Fruit fly (Drosophila melanogaster): ENCODE data around the gene TfIIA-L.

The TfIIA-L gene

DNA sequence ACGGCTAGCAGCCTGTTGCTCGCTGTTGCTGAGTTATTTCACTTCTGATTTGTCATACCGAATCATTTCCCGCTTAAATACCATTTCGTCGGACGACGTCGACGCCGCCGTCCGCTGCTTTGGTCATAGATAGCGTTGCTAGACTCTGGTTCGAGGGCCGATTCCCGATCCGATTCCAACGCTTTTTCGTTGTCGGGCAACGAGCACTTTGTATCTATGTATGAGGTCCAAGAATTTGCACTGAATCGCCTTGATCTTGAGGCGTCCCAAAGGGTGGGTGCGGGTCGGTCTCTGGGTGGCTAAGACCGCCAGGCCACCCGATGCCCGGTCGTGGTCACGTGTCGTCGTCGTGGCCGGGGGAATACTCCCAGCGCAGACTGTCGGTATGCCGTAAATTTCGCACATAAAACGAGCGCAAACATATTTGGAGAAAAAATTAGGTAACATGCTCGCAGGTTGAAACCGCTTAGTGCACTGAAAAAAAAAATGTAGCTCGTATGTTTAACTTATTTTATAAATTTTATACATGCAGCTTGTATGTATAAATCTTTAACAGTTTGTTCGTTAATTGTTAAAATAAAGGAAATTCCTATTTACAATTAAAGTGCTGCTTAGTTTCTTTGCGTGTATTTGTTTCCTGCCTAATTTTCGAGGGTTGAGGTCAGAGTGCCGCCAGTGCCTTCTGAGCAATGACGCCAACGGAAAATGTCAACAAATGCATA is 41.4 kb downstream of the TfIIA-L start, which contains the start of gene CG3348 (continued):
- TF ChIP-seq CG8089 (GFP tag; optimal IDR thresholded peaks at IDR 0.05) = no peak
- TF ChIP-seq Blimp-1 (GFP tag; optimal IDR thresholded peaks at IDR 0.05) = peak; percentile 66
- TF ChIP-seq CG1233 (GFP tag; optimal IDR thresholded peaks at IDR 0.05) = peak; percentile 77
- TF ChIP-seq CG9817 (tag; optimal IDR thresholded peaks at IDR 0.05) = peak; percentile 82
- TF ChIP-seq pnt (GFP tag; optimal IDR thresholded peaks at IDR 0.05) = no peak
- peak; percentile 40 for TF ChIP-seq Max (GFP tag; optimal IDR thresholded peaks at IDR 0.05)
- TF ChIP-seq CoRest (tag; optimal IDR thresholded peaks at IDR 0.05) = peak; percentile 73
- TF ChIP-seq CG4282 (GFP tag; optimal IDR thresholded peaks at IDR 0.05) = no peak
- TF ChIP-seq E2f2 (GFP tag; IDR thresholded peaks at IDR 0.05) = no peak
- peak; percentile 56 for TF ChIP-seq Chrac-16 (GFP tag; optimal IDR thresholded peaks at IDR 0.05)
- peak; percentile 88 for TF ChIP-seq zfh2 (GFP tag; optimal IDR thresholded peaks at IDR 0.05)
- TF ChIP-seq CG2199 (GFP tag; IDR thresholded peaks at IDR 0.05) = no peak
- TF ChIP-seq CG4707 (GFP tag; optimal IDR thresholded peaks at IDR 0.05) = no peak
- TF ChIP-seq Awh (GFP tag; IDR thresholded peaks at IDR 0.05) = peak; percentile 38; the same call in 1 of the 2 replicates
- peak; percentile 76 for TF ChIP-seq ind (GFP tag; optimal IDR thresholded peaks at IDR 0.05)
- TF ChIP-seq her (GFP tag; optimal IDR thresholded peaks at IDR 0.05) = peak; percentile 42
- TF ChIP-seq inv (GFP tag; IDR thresholded peaks at IDR 0.05; ENCODE audit: partially characterized antibody) = no peak
- TF ChIP-seq org-1 (GFP tag; optimal IDR thresholded peaks at IDR 0.05) = peak; percentile 36
- peak; percentile 74 for TF ChIP-seq bab2 (GFP tag; optimal IDR thresholded peaks at IDR 0.05)
- TF ChIP-seq ttk (GFP tag; IDR thresholded peaks at IDR 0.05) = peak; percentile 63
- TF ChIP-seq CG30403 (GFP tag; optimal IDR thresholded peaks at IDR 0.05) = peak; percentile 79
- peak; percentile 78 for TF ChIP-seq CG11504 (tag; optimal IDR thresholded peaks at IDR 0.05)
- no peak for TF ChIP-seq pfk (GFP tag; optimal IDR thresholded peaks at IDR 0.05)
- TF ChIP-seq wor (GFP tag; IDR thresholded peaks at IDR 0.05) = 0 out of 2 replicates have a peak, but pooled peaks have one; percentile 16
- no peak for TF ChIP-seq CG14860 (GFP tag; IDR thresholded peaks at IDR 0.05; ENCODE audit: partially characterized antibody)
- peak; percentile 50 for TF ChIP-seq CG5245 (GFP tag; optimal IDR thresholded peaks at IDR 0.05)
- TF ChIP-seq ap (GFP tag; IDR thresholded peaks at IDR 0.05) = no peak
- TF ChIP-seq amos (GFP tag; IDR thresholded peaks at IDR 0.05; ENCODE audit: partially characterized antibody) = no peak
- TF ChIP-seq eyg (GFP tag; optimal IDR thresholded peaks at IDR 0.05) = peak; percentile 60
- TF ChIP-seq Ssrp (tag; optimal IDR thresholded peaks at IDR 0.05) = peak; percentile 47
- peak; percentile 53; the same call in 1 of the 2 replicates for TF ChIP-seq E2f1 (GFP tag; IDR thresholded peaks at IDR 0.05)
- TF ChIP-seq yki (optimal IDR thresholded peaks at IDR 0.05) = no peak
- TF ChIP-seq CG10209 (GFP tag; optimal IDR thresholded peaks at IDR 0.05) = peak; percentile 65
- TF ChIP-seq al (GFP tag; IDR thresholded peaks at IDR 0.05) = peak; percentile 83
- peak; percentile 16 for TF ChIP-seq CG14965 (GFP tag; optimal IDR thresholded peaks at IDR 0.05; ENCODE audit: borderline replicate concordance)
- peak; percentile 55 for TF ChIP-seq esg (GFP tag; conservative IDR thresholded peaks at IDR 0.05)
- TF ChIP-seq ash1 (GFP tag; optimal IDR thresholded peaks at IDR 0.05) = no peak
- TF ChIP-seq CG7357 (GFP tag; IDR thresholded peaks at IDR 0.05) = 0 out of 3 replicates have a peak, but pooled peaks have one; percentile 46
- TF ChIP-seq Dfd (GFP tag; optimal IDR thresholded peaks at IDR 0.05) = no peak
- peak; percentile 87 for TF ChIP-seq CG2678 (tag; optimal IDR thresholded peaks at IDR 0.05)
- no peak for TF ChIP-seq HLH4C (GFP tag; IDR thresholded peaks at IDR 0.05; ENCODE audit: partially characterized antibody)
- TF ChIP-seq exex (tag; optimal IDR thresholded peaks at IDR 0.05) = no peak
- TF ChIP-seq emc (GFP tag; optimal IDR thresholded peaks at IDR 0.05) = peak; percentile 13
- no peak for TF ChIP-seq Vsx1 (GFP tag; optimal IDR thresholded peaks at IDR 0.05)
- peak; percentile 50 for TF ChIP-seq Myb (GFP tag; optimal IDR thresholded peaks at IDR 0.05)
- no peak for TF ChIP-seq CG32772 (GFP tag; IDR thresholded peaks at IDR 0.05)
- peak; percentile 66 for TF ChIP-seq CG17385 (GFP tag; optimal IDR thresholded peaks at IDR 0.05)
- TF ChIP-seq CG4328 (GFP tag; optimal IDR thresholded peaks at IDR 0.05) = peak; percentile 15
- peak; percentile 37 for TF ChIP-seq CrebB (tag; optimal IDR thresholded peaks at IDR 0.05)
- TF ChIP-seq danr (GFP tag; IDR thresholded peaks at IDR 0.05) = peak; percentile 51; the same call in 1 of the 2 replicates

Data from whole organism, embryonic.